Worm (Caenorhabditis elegans): ENCODE data around the gene M01H9.10.

M01H9.10 gene

ce11 chrIV:4434441-4435084, 45.4 kb downstream of the M01H9.10 start, which contains the start of the genes R08C7.8 and R08C7.4:
TSS of gene R08C7.8 (minus strand) at chrIV:4434541.
TSS of gene R08C7.4 (plus strand) at chrIV:4435034.
- TF ChIP-seq spr-3 (GFP tag; optimal IDR thresholded peaks at IDR 0.05) (no peak), jun-1 (tag; optimal IDR thresholded peaks at IDR 0.05) (no peak), lin-38 (GFP tag; IDR thresholded peaks at IDR 0.05) (no peak), Y48G9A.11 (GFP tag; IDR thresholded peaks at IDR 0.05) (no peak), nhr-11 (tag; optimal IDR thresholded peaks at IDR 0.05) (no peak), nhr-102 (tag; optimal IDR thresholded peaks at IDR 0.05) (no peak), nhr-48 (tag; optimal IDR thresholded peaks at IDR 0.05) (no peak), mep-1 (tag; optimal IDR thresholded peaks at IDR 0.05) (no peak)

- TF ChIP-seq daf-19 (GFP tag; conservative IDR thresholded peaks at IDR 0.05): no peak
- TF ChIP-seq tag-97 (GFP tag; IDR thresholded peaks at IDR 0.05): no peak
- no peak for TF ChIP-seq ceh-28 (tag; optimal IDR thresholded peaks at IDR 0.05)
- no peak for TF ChIP-seq gei-8 (GFP tag; optimal IDR thresholded peaks at IDR 0.05)
- no peak for TF ChIP-seq daf-8 (GFP tag; IDR thresholded peaks at IDR 0.05)
- TF ChIP-seq hlh-11 (tag; optimal IDR thresholded peaks at IDR 0.05): no peak
- TF ChIP-seq hif-1 (tag; optimal IDR thresholded peaks at IDR 0.05): no peak
- TF ChIP-seq lim-7 (GFP tag; IDR thresholded peaks at IDR 0.05): no peak
- TF ChIP-seq php-3 (GFP tag; IDR thresholded peaks at IDR 0.05): no peak
- no peak for TF ChIP-seq pha-4 (GFP tag; IDR thresholded peaks at IDR 0.05)
- no peak for TF ChIP-seq pha-4 (tag; optimal IDR thresholded peaks at IDR 0.05)
- TF ChIP-seq F10B5.3 (tag; optimal IDR thresholded peaks at IDR 0.05): no peak
- TF ChIP-seq ztf-7 (tag; optimal IDR thresholded peaks at IDR 0.05): no peak
- no peak for TF ChIP-seq egl-43 (GFP tag; IDR thresholded peaks at IDR 0.05)
- no peak for TF ChIP-seq lin-1 (GFP tag; IDR thresholded peaks at IDR 0.05)
- no peak for TF ChIP-seq F26F4.8 (GFP tag; conservative IDR thresholded peaks at IDR 0.05)
- TF ChIP-seq nhr-10 (tag; optimal IDR thresholded peaks at IDR 0.05): no peak
- TF ChIP-seq aha-1 (tag): no peak
- no peak for TF ChIP-seq unc-62 (GFP tag; optimal IDR thresholded peaks at IDR 0.05 in 1 of 2)
- no peak for TF ChIP-seq unc-62 (tag; optimal IDR thresholded peaks at IDR 0.05)
These were observed 50.0 kb downstream of the M01H9.10 start, which contains the start of the genes str-185 and R08C7.5 for ce11 chrIV:4429901-4430300. TSS of gene str-185 (minus strand) at chrIV:4430001. TSS of gene R08C7.5 (plus strand) at chrIV:4430229.

All from whole organism, L4 larva.